Fruit fly (Drosophila melanogaster) whole organism, embryonic: ENCODE results near the gene CG1979.
A peak's percentile ranks its signal among the peaks of the same experiment; 100 is the strongest.

Experiments used
- CG10267 ChIP-seq: fragments of 200-800 bp; sonication (Bioruptor generic); optimal IDR thresholded peaks from 2 replicates; lab custom pipeline; 2018; ENCODE audit warnings: missing biosample characterization, mild to moderate bottlenecking, missing genetic modification characterization, moderate library complexity
- CG10366 ChIP-seq: fragments of 200-800 bp; sonication (Bioruptor generic); IDR thresholded peaks from 2 replicates; pipeline ENCODE4 v1.3.6; 2022; ENCODE audit warnings: missing biosample characterization, missing genetic modification characterization
- CG11398 ChIP-seq: fragments of 200-800 bp; sonication (Bioruptor generic); optimal IDR thresholded peaks from 2 replicates; lab custom pipeline; 2016; ENCODE audit warnings: missing biosample characterization, missing genetic modification characterization
- CG12391 ChIP-seq: fragments of 200-800 bp; sonication (Bioruptor generic); optimal IDR thresholded peaks from 3 replicates; lab custom pipeline; 2018; ENCODE audit warnings: missing biosample characterization, mild to moderate bottlenecking, missing genetic modification characterization, moderate library complexity
- CG12744 ChIP-seq: fragments of 200-800 bp; sonication (Bioruptor generic); optimal IDR thresholded peaks from 2 replicates; lab custom pipeline; 2016; ENCODE audit warnings: missing biosample characterization, missing genetic modification characterization
- CG13123 ChIP-seq: fragments of 200-800 bp; sonication (Bioruptor generic); optimal IDR thresholded peaks from 2 replicates; lab custom pipeline; 2016; ENCODE audit warnings: missing biosample characterization, missing genetic modification characterization
- CG14965 ChIP-seq: fragments of 200-800 bp; sonication (Bioruptor generic); optimal IDR thresholded peaks from 2 replicates; lab custom pipeline; 2016; ENCODE audit warnings: missing biosample characterization, missing genetic modification characterization, borderline replicate concordance
- CG17612 ChIP-seq: fragments of 200-800 bp; sonication (Bioruptor generic); IDR thresholded peaks from 2 replicates; pipeline ENCODE4 v1.3.6; 2022; ENCODE audit warnings: missing biosample characterization, missing genetic modification characterization
- CG17802 ChIP-seq: fragments of 200-800 bp; sonication (Bioruptor generic); optimal IDR thresholded peaks from 2 replicates; lab custom pipeline; 2018; ENCODE audit warnings: missing biosample characterization, mild to moderate bottlenecking, missing genetic modification characterization, moderate library complexity
- CG18599 ChIP-seq: fragments of 200-800 bp; sonication (Bioruptor generic); optimal IDR thresholded peaks from 3 replicates; lab custom pipeline; 2017; ENCODE audit warnings: missing biosample characterization, missing genetic modification characterization, mild to moderate bottlenecking, moderate library complexity, missing genetic modification reagents
- CG18764 ChIP-seq: fragments of 200-800 bp; sonication (Bioruptor generic); optimal IDR thresholded peaks from 3 replicates; lab custom pipeline; 2016; ENCODE audit warnings: missing biosample characterization, missing genetic modification characterization
- CG30431 ChIP-seq: fragments of 200-800 bp; sonication (Bioruptor generic); optimal IDR thresholded peaks from 2 replicates; lab custom pipeline; 2017; ENCODE audit warnings: missing biosample characterization, missing genetic modification characterization
- CG33213 ChIP-seq: fragments of 200-800 bp; sonication (Bioruptor generic); optimal IDR thresholded peaks from 3 replicates; lab custom pipeline; 2016; ENCODE audit warnings: missing biosample characterization, missing genetic modification characterization
- CG3726 ChIP-seq: fragments of 200-800 bp; sonication (Bioruptor generic); IDR thresholded peaks from 3 replicates; pipeline ENCODE4, ENCODE4 v1.3.6; 2022; ENCODE audit warnings: missing biosample characterization, missing genetic modification characterization
- CG3995 ChIP-seq: fragments of 200-800 bp; sonication (Bioruptor generic); optimal IDR thresholded peaks from 3 replicates; lab custom pipeline; 2016; ENCODE audit warnings: missing biosample characterization, missing genetic modification characterization
- CG7928 ChIP-seq: fragments of 200-800 bp; sonication (Bioruptor generic); optimal IDR thresholded peaks from 2 replicates; lab custom pipeline; 2017; ENCODE audit warnings: missing biosample characterization, mild to moderate bottlenecking, missing genetic modification characterization
- CG7963 ChIP-seq: fragments of 200-800 bp; sonication (Bioruptor generic); IDR thresholded peaks from 3 replicates; pipeline ENCODE4 v1.3.6; 2022; ENCODE audit warnings: missing biosample characterization, missing genetic modification characterization; ENCODE audit not compliant: partially characterized antibody
- CG7987 ChIP-seq: fragments of 200-800 bp; sonication (Bioruptor generic); optimal IDR thresholded peaks from 2 replicates; lab custom pipeline; 2018; ENCODE audit warnings: missing biosample characterization, mild to moderate bottlenecking, missing genetic modification characterization, moderate library complexity
- CG8089 ChIP-seq: fragments of 200-800 bp; sonication (Bioruptor generic); optimal IDR thresholded peaks from 3 replicates; lab custom pipeline; 2016; ENCODE audit warnings: missing biosample characterization, missing genetic modification characterization
- CG8944 ChIP-seq: fragments of 200-800 bp; sonication (Bioruptor generic); optimal IDR thresholded peaks from 3 replicates; lab custom pipeline; 2016; ENCODE audit warnings: missing biosample characterization, missing genetic modification characterization
- Dll ChIP-seq: fragments of 200-800 bp; sonication (Bioruptor generic); IDR thresholded peaks from 4 replicates; pipeline ENCODE4 v1.3.6; 2022; ENCODE audit warnings: missing biosample characterization, missing genetic modification characterization; ENCODE audit not compliant: partially characterized antibody
- HLHmδ ChIP-seq: fragments of 200-800 bp; sonication (Bioruptor generic); optimal IDR thresholded peaks from 2 replicates; lab custom pipeline; 2018; ENCODE audit warnings: missing biosample characterization, mild to moderate bottlenecking, missing genetic modification characterization, moderate library complexity
- Hsf ChIP-seq: fragments of 200-800 bp; sonication (Bioruptor generic); optimal IDR thresholded peaks from 3 replicates; lab custom pipeline; 2016; ENCODE audit warnings: missing biosample characterization, missing genetic modification characterization
- Myb ChIP-seq: fragments of 200-800 bp; sonication (Bioruptor generic); optimal IDR thresholded peaks from 2 replicates; lab custom pipeline; 2016; ENCODE audit warnings: missing biosample characterization, missing genetic modification characterization
- NFAT ChIP-seq: fragments of 200-800 bp; sonication (Bioruptor generic); IDR thresholded peaks from 2 replicates; pipeline ENCODE4 v1.3.6; 2022; ENCODE audit warnings: missing biosample characterization, missing genetic modification characterization
- Neu2 ChIP-seq: fragments of 200-800 bp; sonication (Bioruptor generic); optimal IDR thresholded peaks from 3 replicates; lab custom pipeline; 2016; ENCODE audit warnings: missing biosample characterization, missing genetic modification characterization, borderline replicate concordance
- NfI ChIP-seq: fragments of 200-800 bp; sonication (Bioruptor generic); optimal IDR thresholded peaks from 3 replicates; lab custom pipeline; 2018; ENCODE audit warnings: missing biosample characterization, mild to moderate bottlenecking, missing genetic modification characterization, moderate library complexity
- Opbp ChIP-seq: fragments of 200-800 bp; sonication (Bioruptor generic); IDR thresholded peaks from 3 replicates; pipeline ENCODE4 v1.3.6; 2022; ENCODE audit warnings: missing biosample characterization, missing genetic modification characterization; ENCODE audit not compliant: partially characterized antibody
- Pdp1 ChIP-seq, 2 experiments: fragments of 200-800 bp; sonication (Bioruptor generic); optimal IDR thresholded peaks; 3 replicates each; lab custom pipeline; 2016; ENCODE audit warnings: missing biosample characterization in 2 of 2, missing genetic modification characterization in 2 of 2, mild to moderate bottlenecking in 1 of 2, moderate library complexity in 1 of 2
- Stat92E ChIP-seq, 3 experiments: fragments of >200 bp in 2 of 3; fragments of 200-800 bp in 1 of 3; sonication (Bioruptor generic) in 1 of 3; optimal IDR thresholded peaks; 2 replicates each; lab custom pipeline; 2017 to 2019; ENCODE audit warnings: missing biosample characterization in 3 of 3, missing genetic modification characterization in 3 of 3, mild to moderate bottlenecking in 1 of 3, moderate library complexity in 1 of 3
- Xbp1 ChIP-seq: fragments of 200-800 bp; sonication (Bioruptor generic); optimal IDR thresholded peaks from 3 replicates; lab custom pipeline; 2016; ENCODE audit warnings: missing biosample characterization, mild to moderate bottlenecking, missing genetic modification characterization
- ac ChIP-seq: fragments of 200-800 bp; sonication (Bioruptor generic); optimal IDR thresholded peaks from 3 replicates; lab custom pipeline; 2017; ENCODE audit warnings: missing biosample characterization, mild to moderate bottlenecking, missing genetic modification characterization
- bsh ChIP-seq, 2 experiments: fragments of 200-800 bp; sonication (Bioruptor generic); optimal IDR thresholded peaks; 2 replicates each; lab custom pipeline; 2017 to 2018; ENCODE audit warnings: mild to moderate bottlenecking in 2 of 2, missing biosample characterization in 2 of 2, missing genetic modification characterization in 2 of 2, moderate library complexity in 1 of 2
- chm ChIP-seq: fragments of 200-800 bp; sonication (Bioruptor generic); IDR thresholded peaks from 2 replicates; pipeline ENCODE4 v1.3.6; 2022; ENCODE audit warnings: missing biosample characterization, missing genetic modification characterization
- cwo ChIP-seq: fragments of 200-800 bp; sonication (Bioruptor generic); optimal IDR thresholded peaks from 3 replicates; lab custom pipeline; 2017; ENCODE audit warnings: missing biosample characterization, missing genetic modification characterization, mild to moderate bottlenecking, moderate library complexity, missing genetic modification reagents
- emc ChIP-seq: fragments of 200-800 bp; sonication (Bioruptor generic); optimal IDR thresholded peaks from 2 replicates; lab custom pipeline; 2016; ENCODE audit warnings: missing biosample characterization, missing genetic modification characterization
- ewg ChIP-seq: fragments of 200-800 bp; sonication (Bioruptor generic); optimal IDR thresholded peaks from 3 replicates; lab custom pipeline; 2017; ENCODE audit warnings: mild to moderate bottlenecking, missing biosample characterization, missing genetic modification reagents, missing genetic modification characterization
- fd64A ChIP-seq: fragments of 200-800 bp; sonication (Bioruptor generic); optimal IDR thresholded peaks from 3 replicates; lab custom pipeline; 2018; ENCODE audit warnings: missing biosample characterization, mild to moderate bottlenecking, missing genetic modification characterization
- hbn ChIP-seq: fragments of 200-800 bp; sonication (Bioruptor generic); IDR thresholded peaks from 2 replicates; pipeline ENCODE4 v1.3.6; 2022; ENCODE audit warnings: missing biosample characterization, missing genetic modification characterization; ENCODE audit not compliant: partially characterized antibody
- ind ChIP-seq: fragments of 200-800 bp; sonication (Bioruptor generic); optimal IDR thresholded peaks from 3 replicates; lab custom pipeline; 2016; ENCODE audit warnings: missing biosample characterization, missing genetic modification characterization
- lbe ChIP-seq: fragments of 200-800 bp; sonication (Bioruptor generic); optimal IDR thresholded peaks from 2 replicates; lab custom pipeline; 2016; ENCODE audit warnings: missing biosample characterization, mild to moderate bottlenecking, missing genetic modification characterization
- lilli ChIP-seq: fragments of 200-800 bp; sonication (Bioruptor generic); optimal IDR thresholded peaks from 3 replicates; lab custom pipeline; 2016; ENCODE audit warnings: missing biosample characterization, missing genetic modification characterization
- phol ChIP-seq: fragments of 200-800 bp; sonication (Bioruptor generic); optimal IDR thresholded peaks from 3 replicates; lab custom pipeline; 2018; ENCODE audit warnings: missing biosample characterization, mild to moderate bottlenecking, missing genetic modification characterization, moderate library complexity
- ro ChIP-seq: fragments of 200-800 bp; sonication (Bioruptor generic); IDR thresholded peaks from 2 replicates; pipeline ENCODE4 v1.3.6; 2022; ENCODE audit warnings: missing biosample characterization, missing genetic modification characterization
- sim ChIP-seq: fragments of 200-800 bp; sonication (Bioruptor generic); IDR thresholded peaks from 2 replicates; pipeline ENCODE4 v1.3.6; 2022; ENCODE audit warnings: missing biosample characterization, missing genetic modification characterization
- slou ChIP-seq: fragments of 200-800 bp; sonication (Bioruptor generic); optimal IDR thresholded peaks from 3 replicates; lab custom pipeline; 2016; ENCODE audit warnings: missing biosample characterization, missing genetic modification characterization
- sob ChIP-seq: fragments of 200-800 bp; sonication (Bioruptor generic); IDR thresholded peaks from 2 replicates; pipeline ENCODE4 v1.3.6; 2022; ENCODE audit warnings: missing biosample characterization, missing genetic modification characterization
- tna ChIP-seq: fragments of 200-800 bp; sonication (Bioruptor generic); IDR thresholded peaks from 2 replicates; pipeline ENCODE4 v1.3.6; 2022; ENCODE audit warnings: missing biosample characterization, missing genetic modification characterization; ENCODE audit not compliant: partially characterized antibody
- z ChIP-seq: fragments of 200-800 bp; sonication (Bioruptor generic); IDR thresholded peaks from 3 replicates; pipeline ENCODE4 v1.3.6; 2022; ENCODE audit warnings: missing biosample characterization, missing genetic modification characterization
- zen2 ChIP-seq: fragments of 200-800 bp; sonication (Bioruptor generic); IDR thresholded peaks from 3 replicates; pipeline ENCODE4 v1.3.6; 2022; ENCODE audit warnings: missing biosample characterization, missing genetic modification characterization; ENCODE audit not compliant: partially characterized antibody

CG1979 gene

dm6 chr3R:7081972-7082371 lies 27.6 kb downstream of the CG1979 start, which contains the start of gene Dpck (continued):
- TF ChIP-seq ewg (GFP tag; lab: Kevin White, UChicago) (no peak), ac (no peak), CG17802 (tag; lab: Kevin White, UChicago) (no peak), HLHmδ (no peak), CG30431 (no peak), CG7963 (GFP tag; lab: Robert Waterston, UW) (no peak), CG8944 (no peak), fd64A (GFP tag; lab: Kevin White, UChicago) (no peak), ind (GFP tag; lab: Kevin White, UChicago) (no peak), ro (GFP tag; lab: Robert Waterston, UW) (no peak), Neu2 (GFP tag; lab: Kevin White, UChicago) (no peak), emc (GFP tag; lab: Kevin White, UChicago) (no peak), Xbp1 (peak; percentile 19), CG11398 (GFP tag; lab: Kevin White, UChicago) (peak; percentile 28), Pdp1 (GFP tag; optimal IDR thresholded peaks at IDR 0.05; lab: Kevin White, UChicago) (peak in 1 of 2 experiments; percentile 45), z (GFP tag; lab: Robert Waterston, UW) (no peak), CG8089 (no peak), NfI (GFP tag; lab: Kevin White, UChicago) (peak; percentile 5), hbn (GFP tag; lab: Robert Waterston, UW) (peak; percentile 36; the same call in 1 of the 2 replicates), CG10366 (no peak; the same call in 1 of the 2 replicates), CG18599 (GFP tag; lab: Kevin White, UChicago) (no peak), CG13123 (GFP tag; lab: Kevin White, UChicago) (no peak), CG7928 (GFP tag; lab: Kevin White, UChicago) (no peak), Dll (no peak), sim (GFP tag; lab: Robert Waterston, UW) (no peak), Stat92E (GFP tag; optimal IDR thresholded peaks at IDR 0.05; lab: Kevin White, UChicago) (no peak), tna (no peak), lilli (GFP tag; lab: Kevin White, UChicago) (peak; percentile 36), Myb (GFP tag; lab: Kevin White, UChicago) (peak; percentile 63), bsh (GFP tag; optimal IDR thresholded peaks at IDR 0.05; lab: Kevin White, UChicago) (no peak), cwo (GFP tag; lab: Kevin White, UChicago) (no peak), chm (GFP tag; lab: Robert Waterston, UW) (no peak; the same call in 1 of the 2 replicates), CG12744 (GFP tag; lab: Kevin White, UChicago) (no peak), lbe (GFP tag; lab: Kevin White, UChicago) (peak; percentile 38), CG3995 (GFP tag; lab: Kevin White, UChicago) (no peak), sob (GFP tag; lab: Robert Waterston, UW) (no peak; the same call in 1 of the 2 replicates), CG3726 (GFP tag; lab: Robert Waterston, UW) (no peak), CG18764 (GFP tag; lab: Kevin White, UChicago) (peak; percentile 3), zen2 (GFP tag; lab: Robert Waterston, UW) (no peak), NFAT (GFP tag; lab: Robert Waterston, UW) (no peak), slou (GFP tag; lab: Kevin White, UChicago) (no peak), CG14965 (GFP tag; lab: Kevin White, UChicago) (no peak), CG12391 (peak; percentile 49), CG33213 (GFP tag; lab: Kevin White, UChicago) (peak; percentile 41), CG7987 (GFP tag; lab: Kevin White, UChicago) (no peak), CG10267 (tag; lab: Kevin White, UChicago) (peak; percentile 48), CG17612 (GFP tag; lab: Robert Waterston, UW) (no peak), Opbp (GFP tag; lab: Robert Waterston, UW) (no peak), Hsf (GFP tag; lab: Kevin White, UChicago) (peak; percentile 25), phol (tag; lab: Kevin White, UChicago) (peak; percentile 41)
